Worm (Caenorhabditis elegans) whole organism, mixed stage, embryonic: Measurements from ENCODE around the gene R05H11.2.

Experiments used
- M03D4.4 ChIP-seq: sonication (generic microtip); optimal IDR thresholded peaks from 2 replicates; lab custom pipeline; 2017; ENCODE audit warnings: mild to moderate bottlenecking, missing genetic modification characterization, missing compliant biosample characterization
- bed-3 ChIP-seq: fragments of 200-800 bp; sonication (Bioruptor generic); optimal IDR thresholded peaks from 3 replicates; lab custom pipeline; 2018; ENCODE audit warnings: mild to moderate bottlenecking, missing genetic modification characterization, moderate library complexity, missing compliant biosample characterization
- blmp-1 ChIP-seq: fragments of 150-350 bp; optimal IDR thresholded peaks from 2 replicates; lab custom pipeline; 2014; ENCODE audit warnings: missing biosample characterization, missing genetic modification characterization
- ceh-39 ChIP-seq: fragments of 150-350 bp; optimal IDR thresholded peaks from 2 replicates; lab custom pipeline; 2014; ENCODE audit warnings: missing biosample characterization, missing genetic modification characterization
- ceh-43 ChIP-seq: fragments of 200-800 bp; sonication (Bioruptor generic); optimal IDR thresholded peaks from 2 replicates; lab custom pipeline; 2018; ENCODE audit warnings: mild to moderate bottlenecking, missing genetic modification characterization, moderate library complexity, missing compliant biosample characterization
- ceh-83 ChIP-seq: fragments of 200-800 bp; sonication (Bioruptor generic); optimal IDR thresholded peaks from 2 replicates; lab custom pipeline; 2018; ENCODE audit warnings: mild to moderate bottlenecking, missing genetic modification characterization, missing compliant biosample characterization
- ces-1 ChIP-seq: fragments of 150-350 bp; optimal IDR thresholded peaks from 2 replicates; lab custom pipeline; 2014; ENCODE audit warnings: missing biosample characterization, missing genetic modification reagents, missing genetic modification characterization
- cnd-1 ChIP-seq: fragments of 200-800 bp; sonication (Bioruptor generic); optimal IDR thresholded peaks from 2 replicates; lab custom pipeline; 2018; ENCODE audit warnings: mild to moderate bottlenecking, missing genetic modification characterization, missing compliant biosample characterization
- drap-1 ChIP-seq: fragments of 200-800 bp; sonication (Bioruptor generic); optimal IDR thresholded peaks from 3 replicates; lab custom pipeline; 2018; ENCODE audit warnings: mild to moderate bottlenecking, missing genetic modification characterization, missing compliant biosample characterization
- elt-1 ChIP-seq: sonication (generic microtip); optimal IDR thresholded peaks from 2 replicates; lab custom pipeline; 2017; ENCODE audit warnings: missing genetic modification characterization, mild to moderate bottlenecking, missing compliant biosample characterization, antibody characterized with exemption, moderate library complexity, borderline replicate concordance; ENCODE audit not compliant: insufficient read depth
- elt-3 ChIP-seq: fragments of 150-350 bp; optimal IDR thresholded peaks from 2 replicates; lab custom pipeline; 2014; ENCODE audit warnings: missing biosample characterization, missing genetic modification characterization
- flh-1 ChIP-seq: fragments of 200-800 bp; sonication (Bioruptor generic); optimal IDR thresholded peaks from 2 replicates; lab custom pipeline; 2018; ENCODE audit warnings: mild to moderate bottlenecking, missing genetic modification characterization, moderate library complexity, missing compliant biosample characterization
- ham-2 ChIP-seq: fragments of 200-800 bp; sonication (Bioruptor generic); optimal IDR thresholded peaks from 2 replicates; lab custom pipeline; 2018; ENCODE audit warnings: mild to moderate bottlenecking, missing genetic modification characterization, missing compliant biosample characterization
- hlh-1 ChIP-seq: fragments of 150-350 bp; optimal IDR thresholded peaks from 2 replicates; lab custom pipeline; 2014; ENCODE audit warnings: missing biosample characterization, missing genetic modification reagents, missing genetic modification characterization
- lin-13 ChIP-seq: fragments of 150-350 bp; optimal IDR thresholded peaks from 2 replicates; lab custom pipeline; 2014; ENCODE audit warnings: missing biosample characterization, missing genetic modification characterization
- lin-32 ChIP-seq: fragments of 200-800 bp; sonication (Bioruptor generic); optimal IDR thresholded peaks from 2 replicates; lab custom pipeline; 2018; ENCODE audit warnings: mild to moderate bottlenecking, missing genetic modification characterization, missing compliant biosample characterization
- lsy-2 ChIP-seq: fragments of 150-350 bp; optimal IDR thresholded peaks from 2 replicates; lab custom pipeline; 2014; ENCODE audit warnings: missing biosample characterization, missing genetic modification characterization
- mab-5 ChIP-seq: fragments of 150-350 bp; optimal IDR thresholded peaks from 2 replicates; lab custom pipeline; 2014; ENCODE audit warnings: missing biosample characterization, missing genetic modification characterization
- mep-1 ChIP-seq: fragments of 150-350 bp; optimal IDR thresholded peaks from 2 replicates; lab custom pipeline; 2017; ENCODE audit warnings: missing biosample characterization, missing genetic modification reagents, missing genetic modification characterization, inconsistent platforms
- mls-2 ChIP-seq: sonication (generic microtip); optimal IDR thresholded peaks from 2 replicates; lab custom pipeline; 2016; ENCODE audit warnings: mild to moderate bottlenecking, missing genetic modification characterization, moderate library complexity, missing compliant biosample characterization
- nhr-12 ChIP-seq: fragments of 150-350 bp; optimal IDR thresholded peaks from 2 replicates; lab custom pipeline; 2014; ENCODE audit warnings: missing biosample characterization, missing genetic modification characterization
- nhr-2 ChIP-seq: fragments of 150-350 bp; optimal IDR thresholded peaks from 2 replicates; lab custom pipeline; 2014; ENCODE audit warnings: missing biosample characterization, missing genetic modification characterization
- nhr-237 ChIP-seq: fragments of 150-350 bp; optimal IDR thresholded peaks from 2 replicates; lab custom pipeline; 2014; ENCODE audit warnings: missing biosample characterization, missing genetic modification characterization
- nhr-28 ChIP-seq: fragments of 150-350 bp; optimal IDR thresholded peaks from 2 replicates; lab custom pipeline; 2014; ENCODE audit warnings: missing biosample characterization, missing genetic modification characterization
- nhr-76 ChIP-seq: sonication (generic microtip); optimal IDR thresholded peaks from 2 replicates; lab custom pipeline; 2017; ENCODE audit warnings: missing biosample characterization, missing genetic modification characterization
- pha-4 ChIP-seq: fragments of 150-350 bp; optimal IDR thresholded peaks from 2 replicates; lab custom pipeline; 2018; ENCODE audit warnings: missing biosample characterization, missing genetic modification reagents, missing genetic modification characterization
- sem-2 ChIP-seq: fragments of 200-800 bp; sonication (Bioruptor generic); optimal IDR thresholded peaks from 2 replicates; lab custom pipeline; 2018; ENCODE audit warnings: mild to moderate bottlenecking, missing genetic modification characterization, missing compliant biosample characterization
- snpc-4 ChIP-seq: fragments of 150-350 bp; optimal IDR thresholded peaks from 2 replicates; lab custom pipeline; 2014; ENCODE audit warnings: missing biosample characterization, missing genetic modification characterization
- sptf-1 ChIP-seq: sonication (generic microtip); optimal IDR thresholded peaks from 2 replicates; lab custom pipeline; 2017; ENCODE audit warnings: mild to moderate bottlenecking, missing genetic modification characterization, moderate library complexity, missing compliant biosample characterization
- tbx-8 ChIP-seq: fragments of 200-800 bp; sonication (Bioruptor generic); optimal IDR thresholded peaks from 2 replicates; lab custom pipeline; 2018; ENCODE audit warnings: mild to moderate bottlenecking, missing genetic modification characterization, moderate library complexity, missing compliant biosample characterization
- unc-120 ChIP-seq: sonication (generic microtip); optimal IDR thresholded peaks from 2 replicates; lab custom pipeline; 2017; ENCODE audit warnings: missing genetic modification characterization, missing compliant biosample characterization; ENCODE audit not compliant: poor library complexity, severe bottlenecking
- unc-39 ChIP-seq: fragments of 150-350 bp; optimal IDR thresholded peaks from 2 replicates; lab custom pipeline; 2014; ENCODE audit warnings: missing biosample characterization, missing genetic modification characterization
- zip-8 ChIP-seq: fragments of 150-350 bp; optimal IDR thresholded peaks from 2 replicates; lab custom pipeline; 2014; ENCODE audit warnings: missing biosample characterization, missing genetic modification characterization
- ztf-11 ChIP-seq: fragments of 150-350 bp; optimal IDR thresholded peaks from 2 replicates; lab custom pipeline; 2014; ENCODE audit warnings: missing biosample characterization, missing genetic modification characterization

Gene R05H11.2

DNA sequence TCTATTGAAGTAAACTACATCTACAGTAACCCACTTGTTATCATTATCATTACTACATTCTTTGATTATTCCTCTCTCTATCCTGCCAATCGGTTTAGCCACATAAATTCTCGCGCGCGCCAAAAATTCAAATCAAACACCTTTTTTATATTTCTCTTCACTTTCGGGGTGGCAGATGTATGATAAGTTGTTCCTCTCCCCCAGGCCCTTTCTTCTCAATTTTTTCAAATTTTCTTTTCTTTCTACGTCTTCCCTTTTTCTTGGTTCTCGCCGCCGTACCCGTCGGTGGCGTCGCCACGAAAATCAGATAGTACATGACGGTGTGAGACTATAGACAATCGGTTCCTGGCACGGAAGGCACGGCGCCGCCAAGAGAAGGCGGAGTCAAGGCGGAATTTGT is at the start of gene R05H11.2:
Gene R05H11.2, plus strand, starts transcription at position 333 of the 400 bp plus-strand sequence.
- no peak for TF ChIP-seq drap-1 (GFP tag; lab: Kevin White, UChicago)
- TF ChIP-seq nhr-76 (tag; lab: Kevin White, UChicago): no peak
- no peak for TF ChIP-seq ceh-39
- TF ChIP-seq pha-4 (tag; lab: Kevin White, UChicago): no peak
- TF ChIP-seq unc-120 (tag; lab: Kevin White, UChicago): no peak

DNA sequence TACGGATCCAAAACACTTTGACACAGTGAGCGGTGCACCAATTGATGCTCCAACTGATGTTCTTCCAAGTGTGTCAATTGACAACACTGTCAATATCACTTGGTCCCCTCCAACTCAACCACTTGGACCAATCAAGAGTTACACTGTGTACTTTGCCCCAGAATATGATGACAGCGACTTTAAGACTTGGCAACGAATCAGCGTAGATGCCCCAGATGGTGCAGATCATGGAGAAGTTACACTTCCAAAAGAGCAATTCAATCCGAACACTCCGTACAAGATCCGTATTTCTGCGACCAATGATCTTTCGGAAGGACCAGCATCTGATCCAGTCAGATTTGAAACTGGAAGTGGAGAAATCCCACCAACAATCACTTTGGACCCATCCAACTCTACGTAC is 45.5 kb upstream of the R05H11.2 start:
- TF ChIP-seq ceh-83 (no peak), lin-32 (GFP tag; lab: Kevin White, UChicago) (no peak), M03D4.4 (tag; lab: Kevin White, UChicago) (no peak), drap-1 (GFP tag; lab: Kevin White, UChicago) (no peak), unc-39 (tag; lab: Kevin White, UChicago) (no peak), blmp-1 (tag; lab: Kevin White, UChicago) (no peak), unc-120 (tag; lab: Kevin White, UChicago) (no peak)
- TF ChIP-seq, all 35 proteins: peak for 0

DNA sequence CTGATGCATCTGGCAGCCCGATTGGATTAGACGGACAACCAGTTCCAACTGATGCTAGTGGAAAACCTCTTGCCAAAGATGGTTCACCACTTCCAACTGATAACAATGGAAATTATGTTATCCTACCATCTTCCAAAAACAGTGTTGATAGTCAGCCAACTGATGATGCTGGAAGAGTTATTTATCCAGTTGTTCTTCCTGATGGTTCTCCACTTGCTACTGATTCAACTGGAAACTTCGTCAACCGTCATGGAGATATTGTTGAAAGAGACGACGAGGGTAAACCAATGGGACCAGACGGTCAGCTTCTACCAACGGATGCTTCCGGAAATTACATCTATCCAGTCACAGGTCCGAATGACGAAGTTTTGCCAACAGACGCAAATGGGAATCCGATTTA is 41.3 kb upstream of the R05H11.2 start:
- TF ChIP-seq cnd-1 (tag; lab: Kevin White, UChicago) (no peak), nhr-12 (tag; lab: Kevin White, UChicago) (no peak), lsy-2 (no peak), lin-32 (GFP tag; lab: Kevin White, UChicago) (no peak), blmp-1 (tag; lab: Kevin White, UChicago) (no peak), ces-1 (GFP tag; lab: Kevin White, UChicago) (no peak), sptf-1 (no peak), elt-3 (tag; lab: Kevin White, UChicago) (no peak), pha-4 (tag; lab: Kevin White, UChicago) (no peak), nhr-28 (tag; lab: Kevin White, UChicago) (no peak), mls-2 (tag; lab: Kevin White, UChicago) (no peak), ztf-11 (no peak), mab-5 (tag; lab: Kevin White, UChicago) (no peak), lin-13 (tag; lab: Kevin White, UChicago) (no peak), nhr-2 (no peak), bed-3 (GFP tag; lab: Kevin White, UChicago) (no peak), sem-2 (GFP tag; lab: Kevin White, UChicago) (no peak), nhr-76 (tag; lab: Kevin White, UChicago) (no peak)

DNA sequence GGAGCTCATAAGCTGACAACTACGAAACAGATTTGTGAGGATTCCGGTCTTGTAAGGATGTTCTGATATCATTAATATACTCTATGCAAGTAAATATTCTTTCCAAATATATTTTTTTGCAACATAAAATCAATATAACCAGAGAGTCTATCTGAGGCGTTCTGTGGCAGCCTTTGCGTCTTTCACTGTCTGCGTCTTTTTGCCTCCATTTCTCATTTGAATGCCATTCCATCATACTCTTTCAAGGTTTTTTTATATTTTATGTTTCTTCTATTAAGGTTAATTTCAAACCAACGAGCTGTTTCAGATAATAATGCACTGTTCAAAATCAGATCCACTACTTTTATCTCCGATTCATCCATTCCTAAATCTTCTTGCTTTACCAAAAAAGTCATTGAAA is 2.8 kb upstream of the R05H11.2 start, which contains the start of gene R05H11.1:
Gene R05H11.1, plus strand, starts transcription at position 301 of the 400 bp plus-strand sequence.
- no peak for TF ChIP-seq hlh-1 (tag; lab: Kevin White, UChicago)
- TF ChIP-seq mab-5 (tag; lab: Kevin White, UChicago): no peak
- no peak for TF ChIP-seq flh-1 (GFP tag; lab: Kevin White, UChicago)
- no peak for TF ChIP-seq nhr-76 (tag; lab: Kevin White, UChicago)
- no peak for TF ChIP-seq sem-2 (GFP tag; lab: Kevin White, UChicago)
- no peak for TF ChIP-seq mls-2 (tag; lab: Kevin White, UChicago)
- no peak for TF ChIP-seq unc-120 (tag; lab: Kevin White, UChicago)
- no peak for TF ChIP-seq lin-32 (GFP tag; lab: Kevin White, UChicago)
- no peak for TF ChIP-seq ceh-43 (GFP tag; lab: Kevin White, UChicago)
- no peak for TF ChIP-seq tbx-8 (GFP tag; lab: Kevin White, UChicago)
- TF ChIP-seq ham-2 (GFP tag; lab: Kevin White, UChicago): no peak
- no peak for TF ChIP-seq elt-3 (tag; lab: Kevin White, UChicago)
- no peak for TF ChIP-seq pha-4 (tag; lab: Kevin White, UChicago)

DNA sequence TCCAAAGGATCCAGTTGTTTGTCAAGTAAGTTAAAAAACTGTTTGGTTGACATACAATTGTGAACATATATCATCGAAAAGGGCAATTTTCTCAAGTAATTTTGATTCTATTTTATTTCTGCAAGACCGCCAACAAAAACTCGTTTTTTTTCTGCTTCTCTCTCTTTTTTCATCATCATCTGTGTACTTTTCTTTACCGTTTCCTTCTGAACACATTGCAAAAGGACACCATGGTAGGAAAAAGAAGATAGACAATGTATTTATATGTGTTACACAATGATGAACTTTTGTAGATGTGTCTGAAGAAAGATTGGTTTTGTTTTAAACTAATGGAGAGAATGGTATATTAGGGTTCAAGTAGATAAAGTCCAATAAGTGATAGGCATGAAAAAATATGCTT is 809 bp downstream of the R05H11.2 start:
- TF ChIP-seq mep-1 (tag; lab: Kevin White, UChicago): no peak
- TF ChIP-seq sptf-1: no peak
- no peak for TF ChIP-seq elt-3 (tag; lab: Kevin White, UChicago)
- no peak for TF ChIP-seq nhr-12 (tag; lab: Kevin White, UChicago)
- TF ChIP-seq sem-2 (GFP tag; lab: Kevin White, UChicago): no peak
- no peak for TF ChIP-seq pha-4 (tag; lab: Kevin White, UChicago)
- no peak for TF ChIP-seq nhr-237 (tag; lab: Kevin White, UChicago)
- TF ChIP-seq unc-120 (tag; lab: Kevin White, UChicago): no peak
- TF ChIP-seq bed-3 (GFP tag; lab: Kevin White, UChicago): no peak
- no peak for TF ChIP-seq nhr-2
- no peak for TF ChIP-seq mls-2 (tag; lab: Kevin White, UChicago)
- TF ChIP-seq elt-1: no peak
- TF ChIP-seq zip-8 (tag; lab: Kevin White, UChicago): no peak
- TF ChIP-seq cnd-1 (tag; lab: Kevin White, UChicago): no peak
- TF ChIP-seq snpc-4 (tag; lab: Kevin White, UChicago): no peak
- TF ChIP-seq unc-39 (tag; lab: Kevin White, UChicago): no peak
- no peak for TF ChIP-seq nhr-76 (tag; lab: Kevin White, UChicago)
- TF ChIP-seq, all 35 proteins: peak for 0
